Fruit fly (Drosophila melanogaster): ENCODE data around the gene AdipoR.

The AdipoR gene

DNA sequence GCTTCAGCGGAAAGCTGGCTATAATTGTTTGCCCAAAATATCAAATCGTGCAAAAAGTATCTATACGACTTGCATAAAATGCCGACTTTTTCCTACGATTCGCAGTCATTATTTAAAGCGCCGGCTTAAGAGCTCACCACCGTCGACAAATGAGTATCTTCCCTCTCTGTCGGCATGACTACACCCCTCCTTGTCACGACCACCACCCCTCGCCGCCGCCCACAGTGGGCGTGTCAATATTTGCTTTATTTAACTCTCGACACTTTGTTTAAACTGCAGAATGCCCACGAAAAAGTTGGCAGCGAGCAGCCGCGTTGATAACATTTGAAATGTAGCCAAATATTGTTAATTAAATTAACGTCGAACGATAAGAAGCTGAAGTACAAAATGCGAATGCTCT is 29.4 kb downstream of the AdipoR start (continued):
- TF ChIP-seq CG10431 (GFP tag; optimal IDR thresholded peaks at IDR 0.05) (no peak), E2f2 (GFP tag; IDR thresholded peaks at IDR 0.05) (no peak), grn (GFP tag; optimal IDR thresholded peaks at IDR 0.05) (no peak), Kr (GFP tag; optimal IDR thresholded peaks at IDR 0.05) (no peak), Mad (GFP tag; optimal IDR thresholded peaks at IDR 0.05) (no peak), Adf1 (GFP tag; IDR thresholded peaks at IDR 0.05) (0 out of 2 replicates have a peak, but pooled peaks have one; percentile 17), CG4424 (GFP tag; optimal IDR thresholded peaks at IDR 0.05) (no peak), mirr (GFP tag; optimal IDR thresholded peaks at IDR 0.05) (peak; percentile 41), CG6683 (GFP tag; optimal IDR thresholded peaks at IDR 0.05) (no peak), CG13424 (tag; optimal IDR thresholded peaks at IDR 0.05) (no peak), tna (GFP tag; IDR thresholded peaks at IDR 0.05; ENCODE audit: partially characterized antibody) (no peak), Meics (GFP tag; optimal IDR thresholded peaks at IDR 0.05) (peak; percentile 8), Fer1 (GFP tag; optimal IDR thresholded peaks at IDR 0.05) (peak; percentile 39), crp (GFP tag; optimal IDR thresholded peaks at IDR 0.05) (no peak), ash1 (GFP tag; optimal IDR thresholded peaks at IDR 0.05) (peak; percentile 37), Med (GFP tag) (peak; percentile 78), CG11398 (GFP tag; optimal IDR thresholded peaks at IDR 0.05) (no peak), CG6254 (GFP tag; optimal IDR thresholded peaks at IDR 0.05) (no peak), CG15514 (GFP tag; optimal IDR thresholded peaks at IDR 0.05) (peak; percentile 27), CG11456 (GFP tag; IDR thresholded peaks at IDR 0.05) (no peak), D19B (GFP tag; optimal IDR thresholded peaks at IDR 0.05) (no peak), CG2116 (GFP tag; optimal IDR thresholded peaks at IDR 0.05) (no peak), CG6654 (GFP tag; optimal IDR thresholded peaks at IDR 0.05) (no peak), CG14667 (GFP tag; IDR thresholded peaks at IDR 0.05) (no peak), Lhr (GFP tag; optimal IDR thresholded peaks at IDR 0.05) (no peak), Hand (GFP tag; optimal IDR thresholded peaks at IDR 0.05) (no peak), CG1602 (GFP tag; optimal IDR thresholded peaks at IDR 0.05) (no peak), twi (tag; optimal IDR thresholded peaks at IDR 0.05) (no peak), CG7928 (GFP tag; optimal IDR thresholded peaks at IDR 0.05) (no peak), dan (GFP tag; IDR thresholded peaks at IDR 0.05) (no peak), CG11504 (tag; optimal IDR thresholded peaks at IDR 0.05) (no peak), CG16863 (GFP tag; optimal IDR thresholded peaks at IDR 0.05) (no peak), her (GFP tag; optimal IDR thresholded peaks at IDR 0.05) (no peak), CG8359 (GFP tag; optimal IDR thresholded peaks at IDR 0.05; ENCODE audit: borderline replicate concordance) (no peak), bigmax (GFP tag; optimal IDR thresholded peaks at IDR 0.05) (no peak), HLH54F (GFP tag; optimal IDR thresholded peaks at IDR 0.05) (no peak), corto (GFP tag; optimal IDR thresholded peaks at IDR 0.05) (no peak), ftz-f1 (GFP tag; optimal IDR thresholded peaks at IDR 0.05) (no peak), Hsf (GFP tag; optimal IDR thresholded peaks at IDR 0.05) (no peak), crol (GFP tag; IDR thresholded peaks at IDR 0.05) (no peak), CG3838 (GFP tag; optimal IDR thresholded peaks at IDR 0.05) (no peak), CG7839 (tag; optimal IDR thresholded peaks at IDR 0.05) (no peak), CG18262 (tag; optimal IDR thresholded peaks at IDR 0.05) (no peak), CG13775 (GFP tag; optimal IDR thresholded peaks at IDR 0.05) (no peak)
